Fruit fly (Drosophila melanogaster) whole organism, wandering third instar larva: ENCODE results near the gene ph-d.

Experiments
- Abd-B ChIP-seq: fragments of >200 bp; optimal IDR thresholded peaks from 2 replicates; lab custom pipeline; 2017; ENCODE audit warnings: missing biosample characterization, missing genetic modification characterization
- CG32264 ChIP-seq: fragments of 200-800 bp; sonication (Bioruptor generic); optimal IDR thresholded peaks from 2 replicates; lab custom pipeline; 2016; ENCODE audit warnings: missing biosample characterization, missing genetic modification characterization
- CG9705 ChIP-seq: fragments of 200-800 bp; sonication (Bioruptor generic); optimal IDR thresholded peaks from 2 replicates; lab custom pipeline; 2018; ENCODE audit warnings: missing biosample characterization, mild to moderate bottlenecking, missing genetic modification characterization
- CrebA ChIP-seq: fragments of 200-800 bp; sonication (Bioruptor generic); optimal IDR thresholded peaks from 2 replicates; lab custom pipeline; 2016; ENCODE audit warnings: missing biosample characterization, mild to moderate bottlenecking, missing genetic modification characterization, borderline replicate concordance
- Dfd ChIP-seq: fragments of >200 bp; optimal IDR thresholded peaks from 2 replicates; lab custom pipeline; 2017; ENCODE audit warnings: missing biosample characterization, missing genetic modification characterization
- Dif ChIP-seq: fragments of 200-275, 200-300 bp; sonication (Bioruptor generic); optimal IDR thresholded peaks from 2 replicates; lab custom pipeline; 2018; ENCODE audit warnings: missing biosample characterization, missing genetic modification characterization; ENCODE audit not compliant: partially characterized antibody
- GATAd ChIP-seq: sonication (Bioruptor generic); optimal IDR thresholded peaks from 2 replicates; lab custom pipeline; 2016; ENCODE audit warnings: missing biosample characterization, missing genetic modification characterization
- HLH106 ChIP-seq: fragments of 200-800 bp; optimal IDR thresholded peaks from 3 replicates; lab custom pipeline; 2019; ENCODE audit warnings: missing biosample characterization, mild to moderate bottlenecking, missing genetic modification characterization, moderate library complexity
- Hnf4 ChIP-seq: fragments of 200-800 bp; sonication (Bioruptor generic); optimal IDR thresholded peaks from 2 replicates; lab custom pipeline; 2016; ENCODE audit warnings: missing biosample characterization, mild to moderate bottlenecking, missing genetic modification characterization
- Hr78 ChIP-seq: fragments of >200 bp; optimal IDR thresholded peaks from 2 replicates; lab custom pipeline; 2017; ENCODE audit warnings: missing biosample characterization, missing genetic modification characterization
- Hr83 ChIP-seq: fragments of 200-300 bp; sonication (Bioruptor generic); optimal IDR thresholded peaks from 2 replicates; lab custom pipeline; 2016; ENCODE audit warnings: missing biosample characterization, mild to moderate bottlenecking, missing genetic modification characterization, moderate library complexity; ENCODE audit not compliant: poor library complexity, severe bottlenecking
- Jra ChIP-seq: sonication (Bioruptor generic); optimal IDR thresholded peaks from 2 replicates; lab custom pipeline; 2016; ENCODE audit warnings: missing biosample characterization, missing genetic modification characterization
- Mio ChIP-seq: sonication (Bioruptor generic); optimal IDR thresholded peaks from 2 replicates; lab custom pipeline; 2016; ENCODE audit warnings: missing biosample characterization, missing genetic modification characterization
- Myc ChIP-seq: fragments of >200 bp; optimal IDR thresholded peaks from 2 replicates; lab custom pipeline; 2017
- N ChIP-seq: fragments of >200 bp; optimal IDR thresholded peaks from 2 replicates; lab custom pipeline; 2018; ENCODE audit warnings: missing biosample characterization, missing external identifiers, missing genetic modification characterization
- OdsH ChIP-seq: fragments of 200-800 bp; sonication (Bioruptor generic); optimal IDR thresholded peaks from 2 replicates; lab custom pipeline; 2016; ENCODE audit warnings: missing biosample characterization, mild to moderate bottlenecking, missing genetic modification characterization
- Rel ChIP-seq, 2 experiments: fragments of 200-800 bp; sonication (Bioruptor generic) in 1 of 2; optimal IDR thresholded peaks; 2 replicates in 1 of 2; 3 replicates in 1 of 2; lab custom pipeline; 2016 to 2019; ENCODE audit warnings: mild to moderate bottlenecking in 2 of 2, missing biosample characterization in 2 of 2, missing genetic modification characterization in 2 of 2, moderate library complexity in 1 of 2
- Sp1 ChIP-seq: fragments of 200-800 bp; sonication (Bioruptor generic); optimal IDR thresholded peaks from 3 replicates; lab custom pipeline; 2019; ENCODE audit warnings: missing biosample characterization, mild to moderate bottlenecking, missing genetic modification characterization, moderate library complexity
- Vsx2 ChIP-seq: fragments of 200-300, 225-300 bp; sonication (Bioruptor generic); optimal IDR thresholded peaks from 2 replicates; lab custom pipeline; 2018; ENCODE audit warnings: missing biosample characterization, missing genetic modification characterization; ENCODE audit not compliant: partially characterized antibody
- br ChIP-seq: fragments of 200-800 bp; sonication (Bioruptor generic); optimal IDR thresholded peaks from 2 replicates; lab custom pipeline; 2016; ENCODE audit warnings: missing biosample characterization, missing genetic modification characterization
- brk ChIP-seq: fragments of 200-800 bp; sonication (Bioruptor generic); optimal IDR thresholded peaks from 2 replicates; lab custom pipeline; 2016; ENCODE audit warnings: missing biosample characterization, mild to moderate bottlenecking, missing genetic modification characterization
- dl ChIP-seq, 2 experiments: fragments of 175-275, 200-275 bp in 1 of 2; fragments of 200-275 bp in 1 of 2; sonication (Bioruptor generic); optimal IDR thresholded peaks; lab custom pipeline; 2018; ENCODE audit warnings: mild to moderate bottlenecking in 2 of 2, missing biosample characterization in 2 of 2, missing genetic modification characterization in 2 of 2, moderate library complexity in 2 of 2; ENCODE audit not compliant: partially characterized antibody in 2 of 2, insufficient read depth in 1 of 2
- dmrt93B ChIP-seq: fragments of 200-800 bp; sonication (Bioruptor generic); optimal IDR thresholded peaks from 2 replicates; lab custom pipeline; 2018; ENCODE audit warnings: missing biosample characterization, mild to moderate bottlenecking, missing genetic modification characterization
- dsf ChIP-seq: sonication (Bioruptor generic); optimal IDR thresholded peaks from 2 replicates; lab custom pipeline; 2016; ENCODE audit warnings: missing biosample characterization, missing genetic modification characterization, borderline replicate concordance
- ey ChIP-seq: fragments of 200-800 bp; sonication (Bioruptor generic); optimal IDR thresholded peaks from 2 replicates; lab custom pipeline; 2016; ENCODE audit warnings: missing biosample characterization, missing genetic modification characterization
- foxo ChIP-seq, 2 experiments: fragments of 200-800 bp; sonication (Bioruptor generic); optimal IDR thresholded peaks; 2 replicates in 1 of 2; 3 replicates in 1 of 2; lab custom pipeline; 2016 to 2017; ENCODE audit warnings: missing biosample characterization in 2 of 2, missing genetic modification characterization in 2 of 2
- fru ChIP-seq: fragments of 200-800 bp; sonication (Bioruptor generic); optimal IDR thresholded peaks from 3 replicates; lab custom pipeline; 2016; ENCODE audit warnings: missing biosample characterization, mild to moderate bottlenecking, missing genetic modification characterization
- h ChIP-seq: fragments of 200-800 bp; sonication (Bioruptor generic); optimal IDR thresholded peaks from 3 replicates; lab custom pipeline; 2016; ENCODE audit warnings: missing biosample characterization, mild to moderate bottlenecking, missing genetic modification characterization
- jim ChIP-seq: fragments of 175-275, 200-325 bp; sonication (Bioruptor generic); optimal IDR thresholded peaks from 2 replicates; lab custom pipeline; 2016; ENCODE audit warnings: missing biosample characterization, mild to moderate bottlenecking, missing genetic modification characterization
- lola ChIP-seq: fragments of >200 bp; optimal IDR thresholded peaks from 2 replicates; lab custom pipeline; 2017; ENCODE audit warnings: missing biosample characterization, missing genetic modification characterization
- pan ChIP-seq: fragments of >200 bp; optimal IDR thresholded peaks from 2 replicates; lab custom pipeline; 2017
- psq ChIP-seq: fragments of 200-800 bp; sonication (Bioruptor generic); optimal IDR thresholded peaks from 3 replicates; lab custom pipeline; 2017; ENCODE audit warnings: missing biosample characterization, mild to moderate bottlenecking, missing genetic modification characterization, moderate library complexity
- rgr ChIP-seq: fragments of 200-800 bp; sonication (Bioruptor generic); optimal IDR thresholded peaks from 3 replicates; lab custom pipeline; 2016; ENCODE audit warnings: missing biosample characterization, mild to moderate bottlenecking, missing genetic modification characterization
- sage ChIP-seq: fragments of 200-800 bp; sonication (Bioruptor generic); optimal IDR thresholded peaks from 2 replicates; lab custom pipeline; 2016; ENCODE audit warnings: missing biosample characterization, mild to moderate bottlenecking, missing genetic modification characterization
- sv ChIP-seq: fragments of 200-800 bp; sonication (Bioruptor generic); optimal IDR thresholded peaks from 3 replicates; lab custom pipeline; 2016; ENCODE audit warnings: missing biosample characterization, missing genetic modification characterization
- tai ChIP-seq: sonication (Bioruptor generic); optimal IDR thresholded peaks from 2 replicates; lab custom pipeline; 2016; ENCODE audit warnings: missing biosample characterization, missing genetic modification characterization
- usp ChIP-seq: fragments of >200 bp; optimal IDR thresholded peaks from 2 replicates; lab custom pipeline; 2017; ENCODE audit warnings: missing biosample characterization, missing genetic modification characterization
- woc ChIP-seq: sonication (Bioruptor generic); optimal IDR thresholded peaks from 2 replicates; lab custom pipeline; 2016; ENCODE audit warnings: missing biosample characterization, mild to moderate bottlenecking, missing genetic modification characterization

Gene ph-d

dm6 chrX:2138342-2138416 is 15.1 kb upstream of the ph-d start, which contains the start of gene ph-p:
Gene ph-p, minus strand, starts transcription at chrX:2138371.
- no peak for TF ChIP-seq HLH106 (tag; lab: Kevin White, UChicago)
- TF ChIP-seq Hr78 = no peak
- TF ChIP-seq CrebA (GFP tag; lab: Kevin White, UChicago) = no peak
- no peak for TF ChIP-seq dsf (GFP tag; lab: Kevin White, UChicago)
- no peak for TF ChIP-seq tai
- TF ChIP-seq usp (GFP tag; lab: Kevin White, UChicago) = no peak
- no peak for TF ChIP-seq woc
- TF ChIP-seq Sp1 (GFP tag; lab: Kevin White, UChicago) = no peak
- TF ChIP-seq h (GFP tag; lab: Kevin White, UChicago) = no peak
- TF ChIP-seq dmrt93B (GFP tag; lab: Kevin White, UChicago) = no peak
- TF ChIP-seq Dif (GFP tag; lab: Kevin White, UChicago) = no peak
- TF ChIP-seq CG9705 (GFP tag; lab: Kevin White, UChicago) = no peak
- TF ChIP-seq lola (GFP tag; lab: Kevin White, UChicago) = no peak
- TF ChIP-seq Vsx2 = no peak

- TF ChIP-seq sage (GFP tag; lab: Kevin White, UChicago) (peak; percentile 98), CrebA (GFP tag; lab: Kevin White, UChicago) (no peak), HLH106 (tag; lab: Kevin White, UChicago) (peak; percentile 99), OdsH (peak; percentile 98), Rel (GFP tag; optimal IDR thresholded peaks at IDR 0.05; lab: Kevin White, UChicago) (peak; percentile 98), Rel (tag; optimal IDR thresholded peaks at IDR 0.05; lab: Kevin White, UChicago) (peak; percentile 93), Dfd (GFP tag; lab: Kevin White, UChicago) (peak; percentile 92), ey (peak; percentile 97), pan (lab: Kevin White, UChicago) (no peak), woc (peak; percentile 89), h (GFP tag; lab: Kevin White, UChicago) (peak; percentile 99), dl (GFP tag; optimal IDR thresholded peaks at IDR 0.05; lab: Kevin White, UChicago; ENCODE audit: insufficient read depth in 1 of 2, partially characterized antibody in 2 of 2) (peak; percentile 54 to 57), lola (GFP tag; lab: Kevin White, UChicago) (no peak), foxo (GFP tag; optimal IDR thresholded peaks at IDR 0.05; lab: Kevin White, UChicago) (peak in 1 of 2 experiments; percentile 98), psq (GFP tag; lab: Kevin White, UChicago) (peak; percentile 96), Dif (GFP tag; lab: Kevin White, UChicago) (peak; percentile 73), fru (GFP tag; lab: Kevin White, UChicago) (peak; percentile 97), Jra (peak; percentile 92), Mio (GFP tag; lab: Kevin White, UChicago) (peak; percentile 82), GATAd (peak; percentile 88), Myc (no peak), CG32264 (GFP tag; lab: Kevin White, UChicago) (peak; percentile 86), jim (GFP tag; lab: Kevin White, UChicago) (peak; percentile 96), sv (GFP tag; lab: Kevin White, UChicago) (peak; percentile 96), N (GFP tag; lab: Kevin White, UChicago) (no peak), Hr83 (GFP tag; lab: Kevin White, UChicago) (peak; percentile 59), br (GFP tag; lab: Kevin White, UChicago) (peak; percentile 95), dsf (GFP tag; lab: Kevin White, UChicago) (peak; percentile 88), usp (GFP tag; lab: Kevin White, UChicago) (no peak), brk (GFP tag; lab: Kevin White, UChicago) (peak; percentile 97), Vsx2 (peak; percentile 79), Hnf4 (GFP tag; lab: Kevin White, UChicago) (peak; percentile 96), rgr (GFP tag; lab: Kevin White, UChicago) (peak; percentile 99), dmrt93B (GFP tag; lab: Kevin White, UChicago) (peak; percentile 98), Hr78 (no peak), Sp1 (GFP tag; lab: Kevin White, UChicago) (peak; percentile 99), CG9705 (GFP tag; lab: Kevin White, UChicago) (peak; percentile 99), tai (peak; percentile 90), Abd-B (GFP tag; lab: Kevin White, UChicago) (no peak)
Measured at dm6 chrX:2137587-2138341, 14.7 kb upstream of the ph-d start.
